Fruit fly (Drosophila melanogaster) whole organism, prepupa: Measurements from ENCODE around the gene CG33257.

Experiments used
- Blimp-1 ChIP-seq: fragments of 200-800 bp; sonication (Bioruptor generic); optimal IDR thresholded peaks from 3 replicates; lab custom pipeline; 2017; ENCODE audit warnings: missing biosample characterization, missing genetic modification characterization, mild to moderate bottlenecking, moderate library complexity, missing genetic modification reagents
- CG10669 ChIP-seq: fragments of 200-800 bp; sonication (Bioruptor generic); optimal IDR thresholded peaks from 3 replicates; lab custom pipeline; 2018; ENCODE audit warnings: missing biosample characterization, mild to moderate bottlenecking, missing genetic modification characterization, moderate library complexity
- CG11294 ChIP-seq: fragments of 200-800 bp; sonication (Bioruptor generic); IDR thresholded peaks from 2 replicates; pipeline ENCODE4 v1.3.6; 2022; ENCODE audit warnings: missing biosample characterization, missing genetic modification characterization
- CG11762 ChIP-seq: fragments of 200-800 bp; sonication (Bioruptor generic); optimal IDR thresholded peaks from 3 replicates; lab custom pipeline; 2016; ENCODE audit warnings: missing biosample characterization, missing genetic modification characterization; ENCODE audit not compliant: insufficient read depth
- CG15336 ChIP-seq: fragments of 200-800 bp; sonication (Bioruptor generic); IDR thresholded peaks from 2 replicates; pipeline ENCODE4 v1.3.6; 2022; ENCODE audit warnings: missing biosample characterization, missing genetic modification characterization
- CG1621 ChIP-seq: fragments of 200-800 bp; sonication (Bioruptor generic); optimal IDR thresholded peaks from 3 replicates; lab custom pipeline; 2018; ENCODE audit warnings: missing biosample characterization, mild to moderate bottlenecking, missing genetic modification characterization
- CG16779 ChIP-seq: fragments of 200-800 bp; sonication (Bioruptor generic); optimal IDR thresholded peaks from 3 replicates; lab custom pipeline; 2017; ENCODE audit warnings: missing biosample characterization, mild to moderate bottlenecking, missing genetic modification characterization
- CG3032 ChIP-seq: fragments of 200-800 bp; optimal IDR thresholded peaks from 2 replicates; lab custom pipeline; 2019; ENCODE audit warnings: missing biosample characterization, mild to moderate bottlenecking, missing genetic modification characterization, moderate library complexity
- CG32006 ChIP-seq: fragments of 200-800 bp; sonication (Bioruptor generic); optimal IDR thresholded peaks from 3 replicates; lab custom pipeline; 2017; ENCODE audit warnings: missing biosample characterization, mild to moderate bottlenecking, missing genetic modification characterization
- CG34406 ChIP-seq: fragments of 200-800 bp; sonication (Bioruptor generic); optimal IDR thresholded peaks from 3 replicates; lab custom pipeline; 2016; ENCODE audit warnings: missing biosample characterization, missing genetic modification characterization
- CG3919 ChIP-seq: fragments of 200-800 bp; sonication (Bioruptor generic); optimal IDR thresholded peaks from 3 replicates; lab custom pipeline; 2016; ENCODE audit warnings: missing biosample characterization, missing genetic modification characterization
- CG6163 ChIP-seq: fragments of 200-800 bp; sonication (Bioruptor generic); IDR thresholded peaks from 3 replicates; pipeline ENCODE4 v1.3.6; 2022; ENCODE audit warnings: missing biosample characterization, missing genetic modification characterization
- CG6276 ChIP-seq: fragments of 200-800 bp; sonication (Bioruptor generic); optimal IDR thresholded peaks from 2 replicates; lab custom pipeline; 2017; ENCODE audit warnings: missing biosample characterization, mild to moderate bottlenecking, missing genetic modification characterization
- CG6792 ChIP-seq: fragments of 200-800 bp; sonication (Bioruptor generic); optimal IDR thresholded peaks from 3 replicates; lab custom pipeline; 2016; ENCODE audit warnings: missing biosample characterization, missing genetic modification characterization
- CG6808 ChIP-seq: fragments of 200-800 bp; sonication (Bioruptor generic); optimal IDR thresholded peaks from 3 replicates; lab custom pipeline; 2017; ENCODE audit warnings: missing biosample characterization, missing genetic modification characterization, mild to moderate bottlenecking, moderate library complexity, missing genetic modification reagents
- CG7368 ChIP-seq: fragments of 200-800 bp; sonication (Bioruptor generic); optimal IDR thresholded peaks from 3 replicates; lab custom pipeline; 2016; ENCODE audit warnings: missing biosample characterization, missing genetic modification characterization
- CG8119 ChIP-seq: fragments of 200-800 bp; sonication (Bioruptor generic); IDR thresholded peaks from 3 replicates; pipeline ENCODE4 v1.3.6; 2022; ENCODE audit warnings: missing biosample characterization, missing genetic modification characterization
- CG8319 ChIP-seq: fragments of 200-800 bp; sonication (Bioruptor generic); optimal IDR thresholded peaks from 3 replicates; lab custom pipeline; 2016; ENCODE audit warnings: missing biosample characterization, missing genetic modification characterization
- CG8632 ChIP-seq: fragments of 200-800 bp; sonication (Bioruptor generic); optimal IDR thresholded peaks from 3 replicates; lab custom pipeline; 2016; ENCODE audit warnings: missing biosample characterization, missing genetic modification characterization
- CG9139 ChIP-seq: fragments of 200-800 bp; sonication (Bioruptor generic); optimal IDR thresholded peaks from 3 replicates; lab custom pipeline; 2017; ENCODE audit warnings: missing biosample characterization, mild to moderate bottlenecking, missing genetic modification characterization
- Eip75B ChIP-seq: fragments of 200-800 bp; sonication (Bioruptor generic); optimal IDR thresholded peaks from 3 replicates; lab custom pipeline; 2016; ENCODE audit warnings: missing biosample characterization, missing genetic modification characterization
- Eip78C ChIP-seq: fragments of 200-800 bp; sonication (Bioruptor generic); peaks from one replicate; lab custom pipeline; 2016; ENCODE audit warnings: missing biosample characterization, missing genetic modification characterization
- Eip93F ChIP-seq: fragments of 200-800 bp; sonication (Bioruptor generic); optimal IDR thresholded peaks from 2 replicates; lab custom pipeline; 2016; ENCODE audit warnings: missing biosample characterization, mild to moderate bottlenecking, missing genetic modification characterization
- Ets21C ChIP-seq: fragments of 200-800 bp; sonication (Bioruptor generic); optimal IDR thresholded peaks from 3 replicates; lab custom pipeline; 2016; ENCODE audit warnings: missing biosample characterization, missing genetic modification characterization
- Ets96B ChIP-seq: fragments of 200-800 bp; optimal IDR thresholded peaks from 2 replicates; lab custom pipeline; 2019; ENCODE audit warnings: missing biosample characterization, mild to moderate bottlenecking, missing genetic modification characterization, moderate library complexity
- Gug ChIP-seq: fragments of 200-800 bp; sonication (Bioruptor generic); IDR thresholded peaks from 2 replicates; pipeline ENCODE4 v1.3.6; 2022; ENCODE audit warnings: missing biosample characterization, missing genetic modification characterization
- Hr38 ChIP-seq: sonication (Bioruptor generic); optimal IDR thresholded peaks from 2 replicates; lab custom pipeline; 2016; ENCODE audit warnings: missing biosample characterization, missing genetic modification characterization
- Hr39 ChIP-seq: fragments of 200-800 bp; sonication (Bioruptor generic); optimal IDR thresholded peaks from 2 replicates; lab custom pipeline; 2016; ENCODE audit warnings: missing biosample characterization, missing genetic modification characterization
- Hr4 ChIP-seq: fragments of 200-800 bp; sonication (Bioruptor generic); optimal IDR thresholded peaks from 3 replicates; lab custom pipeline; 2016; ENCODE audit warnings: missing biosample characterization, missing genetic modification characterization
- Lpt ChIP-seq: fragments of 200-800 bp; sonication (Bioruptor generic); optimal IDR thresholded peaks from 3 replicates; lab custom pipeline; 2016; ENCODE audit warnings: missing biosample characterization, missing genetic modification characterization
- Met ChIP-seq: fragments of 200-800 bp; sonication (Bioruptor generic); optimal IDR thresholded peaks from 3 replicates; lab custom pipeline; 2016; ENCODE audit warnings: missing biosample characterization, missing genetic modification characterization
- OdsH ChIP-seq: fragments of 200-800 bp; sonication (Bioruptor generic); optimal IDR thresholded peaks from 3 replicates; lab custom pipeline; 2016; ENCODE audit warnings: missing biosample characterization, missing genetic modification characterization
- Sox102F ChIP-seq: fragments of 200-800 bp; sonication (Bioruptor generic); optimal IDR thresholded peaks from 2 replicates; lab custom pipeline; 2016; ENCODE audit warnings: missing biosample characterization, mild to moderate bottlenecking, missing genetic modification characterization
- Sox14 ChIP-seq: fragments of 200-800 bp; sonication (Bioruptor generic); optimal IDR thresholded peaks from 3 replicates; lab custom pipeline; 2016; ENCODE audit warnings: missing biosample characterization, missing genetic modification characterization
- Sox15 ChIP-seq: fragments of 200-800 bp; sonication (Bioruptor generic); optimal IDR thresholded peaks from 3 replicates; lab custom pipeline; 2016; ENCODE audit warnings: missing biosample characterization, missing genetic modification characterization
- cyc ChIP-seq: fragments of 200-800 bp; sonication (Bioruptor generic); optimal IDR thresholded peaks from 3 replicates; lab custom pipeline; 2016; ENCODE audit warnings: missing biosample characterization, missing genetic modification characterization
- dsx ChIP-seq: fragments of 200-800 bp; optimal IDR thresholded peaks from 3 replicates; lab custom pipeline; 2019; ENCODE audit warnings: missing biosample characterization, mild to moderate bottlenecking, missing genetic modification characterization, moderate library complexity; ENCODE audit not compliant: poor library complexity, severe bottlenecking
- eg ChIP-seq: fragments of 200-800 bp; sonication (Bioruptor generic); IDR thresholded peaks from 3 replicates; pipeline ENCODE4 v1.3.6; 2022; ENCODE audit warnings: missing biosample characterization, missing genetic modification characterization
- esn ChIP-seq: fragments of 200-800 bp; sonication (Bioruptor generic); optimal IDR thresholded peaks from 2 replicates; lab custom pipeline; 2016; ENCODE audit warnings: missing biosample characterization, mild to moderate bottlenecking, missing genetic modification characterization, moderate library complexity
- fkh ChIP-seq: fragments of 200-800 bp; sonication (Bioruptor generic); optimal IDR thresholded peaks from 3 replicates; lab custom pipeline; 2017; ENCODE audit warnings: missing biosample characterization, mild to moderate bottlenecking, missing genetic modification characterization, moderate library complexity
- lz ChIP-seq: fragments of 200-800 bp; sonication (Bioruptor generic); optimal IDR thresholded peaks from 3 replicates; lab custom pipeline; 2016; ENCODE audit warnings: missing biosample characterization, missing genetic modification characterization
- ss ChIP-seq, 2 experiments: fragments of 200-800 bp; sonication (Bioruptor generic); optimal IDR thresholded peaks; 2 replicates in 1 of 2; 3 replicates in 1 of 2; lab custom pipeline; 2017 to 2018; ENCODE audit warnings: mild to moderate bottlenecking in 2 of 2, missing biosample characterization in 2 of 2, missing genetic modification characterization in 2 of 2, moderate library complexity in 1 of 2
- svp ChIP-seq: fragments of 200-800 bp; sonication (Bioruptor generic); peaks from one replicate; lab custom pipeline; 2016; ENCODE audit warnings: missing biosample characterization, missing genetic modification characterization
- topi ChIP-seq: fragments of 200-800 bp; sonication (Bioruptor generic); optimal IDR thresholded peaks from 3 replicates; lab custom pipeline; 2016; ENCODE audit warnings: missing biosample characterization, missing genetic modification characterization
- vri ChIP-seq: fragments of 200-800 bp; sonication (Bioruptor generic); optimal IDR thresholded peaks from 3 replicates; lab custom pipeline; 2016; ENCODE audit warnings: missing biosample characterization, mild to moderate bottlenecking, missing genetic modification characterization

The CG33257 gene

DNA sequence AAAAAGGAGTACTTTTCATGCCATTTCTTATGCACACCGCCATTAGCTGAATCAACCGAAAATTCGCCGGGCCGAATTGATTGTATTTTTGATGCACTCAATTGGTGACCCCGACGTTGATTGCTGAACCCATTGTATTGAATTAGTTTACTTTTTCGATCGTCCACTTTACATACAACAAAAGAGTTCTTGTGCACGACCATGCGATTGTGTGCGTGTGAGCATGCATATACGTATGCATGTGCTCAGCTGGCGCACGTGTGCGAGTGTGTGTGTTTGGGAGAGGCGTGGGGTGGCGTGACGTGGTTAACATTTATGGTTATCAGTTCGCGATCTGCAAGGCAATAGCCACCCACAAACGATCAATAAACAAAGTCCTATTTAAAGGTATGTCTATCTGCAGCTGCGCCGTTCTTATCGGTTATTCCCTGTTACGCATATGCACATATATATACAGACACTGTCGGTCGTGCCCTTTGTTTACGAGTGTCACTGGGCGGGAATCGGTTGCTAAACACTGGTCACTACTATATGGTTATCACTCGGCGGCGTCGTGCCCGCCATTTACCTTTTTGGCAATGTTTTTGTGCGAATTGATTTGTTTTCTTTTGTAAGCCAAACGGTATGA is 39.2 kb downstream of the CG33257 start:
- TF ChIP-seq CG1621 (tag; lab: Kevin White, UChicago) (no peak), CG8119 (GFP tag; lab: Robert Waterston, UW) (peak; percentile 33; the same call in 1 of the 3 replicates), CG7368 (GFP tag; lab: Kevin White, UChicago) (no peak), CG6808 (peak; percentile 47), Eip75B (GFP tag; lab: Kevin White, UChicago) (no peak), fkh (peak; percentile 36), Sox15 (GFP tag; lab: Kevin White, UChicago) (no peak), vri (GFP tag; lab: Kevin White, UChicago) (peak; percentile 84), Hr4 (no peak), Ets21C (GFP tag; lab: Kevin White, UChicago) (no peak), eg (no peak), CG15336 (GFP tag; lab: Robert Waterston, UW) (no peak; the same call in 1 of the 2 replicates), Hr38 (GFP tag; lab: Kevin White, UChicago) (no peak), CG6276 (GFP tag; lab: Kevin White, UChicago) (peak; percentile 19), OdsH (GFP tag; lab: Kevin White, UChicago) (no peak), Eip93F (GFP tag; lab: Kevin White, UChicago) (no peak), Sox14 (GFP tag; lab: Kevin White, UChicago) (peak; percentile 32), CG16779 (peak; percentile 68), CG8632 (peak; percentile 11), CG8319 (peak; percentile 88), Hr39 (GFP tag; lab: Kevin White, UChicago) (no peak), CG9139 (GFP tag; lab: Kevin White, UChicago) (peak; percentile 37), dsx (GFP tag; lab: Kevin White, UChicago) (peak; percentile 15), Eip78C (GFP tag; lab: Kevin White, UChicago) (peak; percentile 60), CG32006 (GFP tag; lab: Kevin White, UChicago) (no peak), Gug (GFP tag; lab: Robert Waterston, UW) (no peak), CG11762 (GFP tag; lab: Kevin White, UChicago) (no peak), Met (GFP tag; lab: Kevin White, UChicago) (no peak), svp (peak; percentile 86), ss (GFP tag; optimal IDR thresholded peaks at IDR 0.05; lab: Kevin White, UChicago) (peak; percentile 83), topi (GFP tag; lab: Kevin White, UChicago) (no peak)

DNA sequence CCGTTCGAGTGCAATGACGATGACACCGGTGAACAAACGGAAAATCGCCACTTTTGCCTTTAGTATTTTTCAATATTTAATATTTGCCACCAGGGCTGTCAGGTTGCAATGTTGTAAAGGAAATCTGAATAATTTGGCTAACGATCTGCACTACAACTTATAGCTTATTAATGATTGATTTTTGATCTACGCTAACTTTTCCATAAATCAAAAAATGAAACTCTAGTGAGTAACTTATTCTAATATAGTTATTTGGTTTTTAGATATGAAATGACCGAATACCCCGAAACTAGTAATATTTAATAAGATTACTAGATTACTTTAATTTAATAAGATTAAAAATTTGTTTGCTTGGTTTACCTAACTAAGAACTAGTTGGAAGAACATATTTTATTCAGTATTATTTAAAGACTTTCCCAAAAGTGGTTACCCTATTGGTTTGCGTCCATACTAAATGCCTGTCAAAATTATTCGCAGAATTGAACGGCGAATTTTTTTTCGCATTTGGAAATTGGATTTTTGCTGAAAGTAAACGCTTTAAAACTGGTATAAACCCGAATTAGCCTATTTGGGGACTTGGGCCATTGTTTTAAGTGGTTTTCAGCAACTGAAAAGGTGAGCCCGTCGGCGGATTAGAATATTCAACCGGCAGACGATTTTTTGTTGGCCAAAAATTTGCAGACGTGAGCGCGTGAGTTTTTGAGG is 39.9 kb downstream of the CG33257 start, which contains the start of the genes Agpat3 and RAF2:
Gene Agpat3, minus strand, starts transcription at position 78 of the 705 bp plus-strand sequence.
Gene RAF2, plus strand, starts transcription at position 448 of the 705 bp plus-strand sequence.
- TF ChIP-seq CG6808: no peak
- peak; percentile 30 for TF ChIP-seq CG34406 (GFP tag; lab: Kevin White, UChicago)
- TF ChIP-seq dsx (GFP tag; lab: Kevin White, UChicago): no peak
- peak; percentile 42 for TF ChIP-seq CG32006 (GFP tag; lab: Kevin White, UChicago)
- no peak for TF ChIP-seq Lpt (GFP tag; lab: Kevin White, UChicago)
- TF ChIP-seq CG16779: no peak
- TF ChIP-seq OdsH (GFP tag; lab: Kevin White, UChicago): peak; percentile 58
- no peak for TF ChIP-seq CG8319
- TF ChIP-seq cyc: peak; percentile 61
- TF ChIP-seq esn: peak; percentile 46
- peak; percentile 29 for TF ChIP-seq Ets96B (tag; lab: Kevin White, UChicago)
- TF ChIP-seq lz (GFP tag; lab: Kevin White, UChicago): peak; percentile 34
- TF ChIP-seq CG6792 (GFP tag; lab: Kevin White, UChicago): peak; percentile 12
- TF ChIP-seq vri (GFP tag; lab: Kevin White, UChicago): no peak
- no peak for TF ChIP-seq Sox14 (GFP tag; lab: Kevin White, UChicago)
- no peak for TF ChIP-seq Sox102F
- TF ChIP-seq Met (GFP tag; lab: Kevin White, UChicago): peak; percentile 20
- peak; percentile 59; the same call in 1 of the 3 replicates for TF ChIP-seq eg
- no peak for TF ChIP-seq Blimp-1 (GFP tag; lab: Kevin White, UChicago)
- no peak for TF ChIP-seq CG1621 (tag; lab: Kevin White, UChicago)
- peak; percentile 16 for TF ChIP-seq CG10669 (GFP tag; lab: Kevin White, UChicago)
- TF ChIP-seq Ets21C (GFP tag; lab: Kevin White, UChicago): peak; percentile 23
- TF ChIP-seq CG3032 (tag; lab: Kevin White, UChicago): peak; percentile 57
- TF ChIP-seq CG8632: no peak
- TF ChIP-seq ss (GFP tag; optimal IDR thresholded peaks at IDR 0.05; lab: Kevin White, UChicago): no peak
- no peak for TF ChIP-seq Hr38 (GFP tag; lab: Kevin White, UChicago)
- no peak for TF ChIP-seq svp
- TF ChIP-seq CG6163 (GFP tag; lab: Robert Waterston, UW): 0 out of 3 replicates have a peak, but pooled peaks have one; percentile 40
- peak; percentile 37 for TF ChIP-seq Hr4
- TF ChIP-seq CG7368 (GFP tag; lab: Kevin White, UChicago): no peak
- TF ChIP-seq CG3919 (GFP tag; lab: Kevin White, UChicago): peak; percentile 34
- TF ChIP-seq CG11294 (GFP tag; lab: Robert Waterston, UW): peak; percentile 31; the same call in 1 of the 2 replicates
- TF ChIP-seq Eip93F (GFP tag; lab: Kevin White, UChicago): no peak
